Worm (Caenorhabditis elegans): ENCODE measurements around the gene hil-2.

DNA sequence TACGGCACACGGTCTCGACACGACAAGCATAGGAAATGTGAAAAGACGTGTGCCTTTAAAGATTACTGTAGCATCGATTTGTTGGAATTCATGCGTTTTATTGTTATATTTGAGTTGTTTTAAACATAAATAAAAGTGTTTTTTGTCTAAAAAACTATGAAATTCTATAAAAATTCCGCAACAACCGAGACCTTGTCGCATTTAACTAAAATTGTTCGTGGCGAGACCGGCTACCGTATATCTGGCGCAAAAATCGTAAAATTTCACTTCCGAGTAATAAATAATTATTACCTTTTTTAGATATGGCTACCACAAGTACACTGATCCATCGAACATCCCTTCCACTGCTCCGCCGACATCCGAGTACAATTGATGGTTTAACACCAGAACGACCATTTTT is 43.3 kb downstream of the hil-2 start, which contains the start of gene ipla-6:
- TF ChIP-seq fos-1 (tag; optimal IDR thresholded peaks at IDR 0.05) (no peak), ama-1 (optimal IDR thresholded peaks at IDR 0.05) (no peak), nhr-12 (tag; optimal IDR thresholded peaks at IDR 0.05) (no peak), skn-1 (tag; optimal IDR thresholded peaks at IDR 0.05) (no peak), zag-1 (tag; optimal IDR thresholded peaks at IDR 0.05) (no peak), ceh-82 (tag; optimal IDR thresholded peaks at IDR 0.05) (no peak), unc-62 (GFP tag; optimal IDR thresholded peaks at IDR 0.05) (no peak), elt-3 (tag; optimal IDR thresholded peaks at IDR 0.05) (no peak), nhr-23 (tag; optimal IDR thresholded peaks at IDR 0.05) (no peak), nhr-237 (tag; optimal IDR thresholded peaks at IDR 0.05) (no peak), peb-1 (tag; optimal IDR thresholded peaks at IDR 0.05) (no peak)

Data from whole organism, L2 larva.